Worm (Caenorhabditis elegans): ENCODE data around the gene T07C4.12.

T07C4.12 gene

DNA sequence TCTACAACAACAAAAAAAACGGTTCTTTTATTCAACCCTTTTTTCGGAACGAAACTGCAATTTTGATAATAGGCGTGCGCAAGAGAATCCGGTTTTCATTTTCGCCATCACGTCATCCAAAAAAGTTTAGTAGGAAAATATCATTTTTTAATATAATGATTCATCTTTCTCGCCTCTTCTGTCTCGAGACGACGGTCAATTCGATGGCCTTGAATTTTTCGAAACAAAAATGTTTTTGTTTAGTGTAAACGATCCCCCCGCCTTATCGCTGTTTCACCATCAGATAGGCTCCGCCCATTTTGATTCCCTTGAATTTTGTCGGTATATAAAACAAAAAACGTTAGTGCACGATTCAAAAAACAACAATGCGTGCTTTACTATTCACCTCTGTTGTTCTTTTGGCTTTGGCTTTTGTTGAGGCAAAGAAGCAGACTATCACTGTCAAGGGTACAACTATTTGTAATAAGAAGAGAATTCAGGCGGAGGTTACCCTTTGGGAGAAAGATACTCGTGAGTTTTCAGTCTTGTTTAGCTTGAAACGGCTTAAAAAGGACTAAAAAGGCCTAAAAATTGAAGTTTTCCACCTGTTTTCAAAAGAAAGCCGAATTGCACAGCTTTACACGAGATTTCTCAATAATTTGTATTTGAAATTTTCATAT is 5.2 kb upstream of the T07C4.12 start, which contains the start of gene ttr-15:
Gene ttr-15 (plus strand): TSS at position 340 of the 659 bp plus-strand sequence.
- no peak; the same call in 1 of the 2 replicates for TF ChIP-seq Y79H2A.3 (GFP tag; conservative IDR thresholded peaks at IDR 0.05)
- TF ChIP-seq ZK185.1 (tag; optimal IDR thresholded peaks at IDR 0.05; ENCODE audit: poor library complexity, severe bottlenecking): no peak
- TF ChIP-seq athp-1 (tag; optimal IDR thresholded peaks at IDR 0.05): no peak
- no peak for TF ChIP-seq cebp-1 (GFP tag; IDR thresholded peaks at IDR 0.05)
- TF ChIP-seq cebp-1 (tag; optimal IDR thresholded peaks at IDR 0.05): peak; percentile 39
- peak; percentile 11 for TF ChIP-seq atf-7 (tag; optimal IDR thresholded peaks at IDR 0.05)
- no peak for TF ChIP-seq mel-28 (tag; optimal IDR thresholded peaks at IDR 0.05; ENCODE audit: borderline replicate concordance)
- peak; percentile 92 for TF ChIP-seq ama-1 (optimal IDR thresholded peaks at IDR 0.05)
- TF ChIP-seq ama-1 (GFP tag; optimal IDR thresholded peaks at IDR 0.05): peak in 1 of 2 experiments; percentile 6
- no peak for TF ChIP-seq lag-1 (GFP tag; IDR thresholded peaks at IDR 0.05)
- peak; percentile 71 for TF ChIP-seq tbx-9 (tag; optimal IDR thresholded peaks at IDR 0.05; ENCODE audit: borderline replicate concordance)
- TF ChIP-seq mes-4 (tag; optimal IDR thresholded peaks at IDR 0.05): no peak
- no peak for TF ChIP-seq let-607 (tag; optimal IDR thresholded peaks at IDR 0.05)
- no peak for TF ChIP-seq nhr-90 (tag; optimal IDR thresholded peaks at IDR 0.05)
- peak; percentile 73 for TF ChIP-seq B0035.1 (tag; optimal IDR thresholded peaks at IDR 0.05)
- no peak for TF ChIP-seq mcd-1 (GFP tag; IDR thresholded peaks at IDR 0.05)
- peak; percentile 30; the same call in 1 of the 2 replicates for TF ChIP-seq lin-26 (GFP tag; IDR thresholded peaks at IDR 0.05)
- TF ChIP-seq repo-1 (tag; optimal IDR thresholded peaks at IDR 0.05): peak; percentile 22
- TF ChIP-seq rcor-1 (GFP tag; IDR thresholded peaks at IDR 0.05): no peak
- peak; percentile 57 for TF ChIP-seq lin-40 (tag; optimal IDR thresholded peaks at IDR 0.05)
- no peak for TF ChIP-seq ceh-91 (GFP tag; IDR thresholded peaks at IDR 0.05)
- no peak for TF ChIP-seq T07F8.4 (tag; optimal IDR thresholded peaks at IDR 0.05)
- no peak for TF ChIP-seq madf-10 (tag; optimal IDR thresholded peaks at IDR 0.05)
- 0 out of 2 replicates have a peak, but pooled peaks have one; percentile 25 for TF ChIP-seq madf-6 (GFP tag; IDR thresholded peaks at IDR 0.05)
- 0 out of 2 replicates have a peak, but pooled peaks have one; percentile 45 for TF ChIP-seq Y56A3A.18 (GFP tag; IDR thresholded peaks at IDR 0.05)
- TF ChIP-seq F49E8.2 (tag; optimal IDR thresholded peaks at IDR 0.05; ENCODE audit: insufficient read depth): no peak

DNA sequence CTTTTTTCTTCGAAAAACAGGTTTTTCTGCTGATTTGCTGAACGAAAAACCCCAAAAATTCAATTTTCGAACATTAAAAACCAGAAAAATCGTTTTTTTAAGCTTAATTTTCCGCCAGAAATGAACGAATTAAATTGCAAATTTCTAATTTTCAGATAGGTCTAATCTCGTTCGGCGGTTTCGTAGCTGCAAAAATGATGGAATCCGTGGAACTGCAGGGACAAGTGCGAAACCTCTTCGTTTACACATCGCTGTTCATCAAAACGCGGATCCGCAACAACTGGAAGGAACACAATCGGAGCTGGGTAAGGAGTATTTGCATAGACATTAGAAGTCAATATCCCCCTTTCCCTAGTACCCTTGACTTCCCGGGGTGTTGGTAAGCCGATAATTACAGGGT is 3.6 kb upstream of the T07C4.12 start:
- TF ChIP-seq lsy-27 (tag; optimal IDR thresholded peaks at IDR 0.05; ENCODE audit: borderline replicate concordance, insufficient read depth): no peak
- TF ChIP-seq rpc-1 (optimal IDR thresholded peaks at IDR 0.05): no peak
- no peak for TF ChIP-seq rpc-1 (tag; optimal IDR thresholded peaks at IDR 0.05)
- no peak for TF ChIP-seq efl-1 (GFP tag; optimal IDR thresholded peaks at IDR 0.05)
- TF ChIP-seq chd-7 (tag; optimal IDR thresholded peaks at IDR 0.05): no peak
- TF ChIP-seq Y67H2A.10 (GFP tag; conservative IDR thresholded peaks at IDR 0.05): no peak
- no peak for TF ChIP-seq B0019.2 (GFP tag; conservative IDR thresholded peaks at IDR 0.05)
- no peak for TF ChIP-seq repo-1 (tag; optimal IDR thresholded peaks at IDR 0.05)
- no peak for TF ChIP-seq D2030.7 (GFP tag; IDR thresholded peaks at IDR 0.05)
- no peak for TF ChIP-seq F39B2.1 (GFP tag; IDR thresholded peaks at IDR 0.05)
- TF ChIP-seq zfh-2 (GFP tag; conservative IDR thresholded peaks at IDR 0.05): no peak
- no peak for TF ChIP-seq aptf-2 (GFP tag; conservative IDR thresholded peaks at IDR 0.05)
- no peak for TF ChIP-seq egrh-3 (GFP tag; IDR thresholded peaks at IDR 0.05)
